Fruit fly (Drosophila melanogaster): ENCODE data around the gene Hmx.

- TF ChIP-seq dl (GFP tag; optimal IDR thresholded peaks at IDR 0.05; ENCODE audit: insufficient read depth in 1 of 2, partially characterized antibody in 2 of 2) (no peak), sv (GFP tag; optimal IDR thresholded peaks at IDR 0.05) (no peak), Dfd (GFP tag; optimal IDR thresholded peaks at IDR 0.05) (no peak), CrebA (GFP tag; optimal IDR thresholded peaks at IDR 0.05; ENCODE audit: borderline replicate concordance) (no peak)
Observed at dm6 chr3R:17604880-17605667, 46.3 kb downstream of the Hmx start.
